Worm (Caenorhabditis elegans): ENCODE measurements around the gene F02A9.7.

F02A9.7 gene

ce11 chrIII:9115745-9116144, 40.3 kb upstream of the F02A9.7 start:
- TF ChIP-seq hmg-1.2 (GFP tag; IDR thresholded peaks at IDR 0.05) (no peak), egrh-3 (GFP tag; IDR thresholded peaks at IDR 0.05) (no peak), aptf-3 (GFP tag; IDR thresholded peaks at IDR 0.05) (no peak), C17E4.6 (GFP tag; IDR thresholded peaks at IDR 0.05) (no peak), madf-6 (GFP tag; IDR thresholded peaks at IDR 0.05) (no peak), Y53F4B.3 (GFP tag; IDR thresholded peaks at IDR 0.05) (no peak), lag-1 (GFP tag; IDR thresholded peaks at IDR 0.05) (no peak), dox-1 (GFP tag; IDR thresholded peaks at IDR 0.05) (no peak), B0019.2 (GFP tag; conservative IDR thresholded peaks at IDR 0.05) (no peak), mcd-1 (GFP tag; IDR thresholded peaks at IDR 0.05) (no peak), nhr-179 (tag; optimal IDR thresholded peaks at IDR 0.05) (no peak), cebp-2 (GFP tag; IDR thresholded peaks at IDR 0.05) (no peak), bed-1 (GFP tag; IDR thresholded peaks at IDR 0.05) (no peak), efl-1 (GFP tag; optimal IDR thresholded peaks at IDR 0.05) (no peak), snpc-1.1 (tag; optimal IDR thresholded peaks at IDR 0.05; ENCODE audit: insufficient read depth) (no peak)

- TF ChIP-seq ceh-91 (GFP tag; IDR thresholded peaks at IDR 0.05) (no peak), him-1 (tag; optimal IDR thresholded peaks at IDR 0.05) (no peak), nfyb-1 (GFP tag; IDR thresholded peaks at IDR 0.05) (no peak), Y67H2A.10 (GFP tag; conservative IDR thresholded peaks at IDR 0.05) (no peak), ztf-28 (GFP tag; IDR thresholded peaks at IDR 0.05) (no peak), nhr-120 (GFP tag; IDR thresholded peaks at IDR 0.05) (no peak), madf-6 (GFP tag; IDR thresholded peaks at IDR 0.05) (no peak), F23B12.7 (tag; optimal IDR thresholded peaks at IDR 0.05; ENCODE audit: insufficient read depth) (no peak), ets-4 (GFP tag; optimal IDR thresholded peaks at IDR 0.05) (no peak), ztf-6 (GFP tag; IDR thresholded peaks at IDR 0.05) (no peak), attf-5 (GFP tag; optimal IDR thresholded peaks at IDR 0.05) (no peak)
Observed at ce11 chrIII:9114649-9115048, 39.2 kb upstream of the F02A9.7 start, which contains the start of gene ZK512.1. Gene ZK512.1 (plus strand): TSS chrIII:9114949.

ce11 chrIII:9114076-9114475, 38.6 kb upstream of the F02A9.7 start:
- TF ChIP-seq dox-1 (GFP tag; IDR thresholded peaks at IDR 0.05): no peak
- TF ChIP-seq ceh-27 (GFP tag; optimal IDR thresholded peaks at IDR 0.05): no peak
- no peak for TF ChIP-seq nfya-1 (tag; optimal IDR thresholded peaks at IDR 0.05; ENCODE audit: borderline replicate concordance, insufficient read depth)
- TF ChIP-seq ztf-6 (GFP tag; IDR thresholded peaks at IDR 0.05): no peak
- TF ChIP-seq F39B2.1 (GFP tag; IDR thresholded peaks at IDR 0.05): no peak
- TF ChIP-seq cebp-1 (GFP tag; IDR thresholded peaks at IDR 0.05): no peak
- no peak for TF ChIP-seq cebp-1 (tag; optimal IDR thresholded peaks at IDR 0.05)
- no peak for TF ChIP-seq lin-40 (tag; optimal IDR thresholded peaks at IDR 0.05)
- TF ChIP-seq nhr-27 (tag; optimal IDR thresholded peaks at IDR 0.05): no peak
- TF ChIP-seq F33H1.4 (GFP tag; IDR thresholded peaks at IDR 0.05): no peak
- no peak for TF ChIP-seq F37B4.10 (GFP tag; IDR thresholded peaks at IDR 0.05)
- no peak for TF ChIP-seq ceh-58 (GFP tag; IDR thresholded peaks at IDR 0.05)
- no peak for TF ChIP-seq nhr-90 (tag; optimal IDR thresholded peaks at IDR 0.05)
- TF ChIP-seq ztf-3 (GFP tag; optimal IDR thresholded peaks at IDR 0.05): no peak
- TF ChIP-seq mes-4 (tag; optimal IDR thresholded peaks at IDR 0.05): no peak
- TF ChIP-seq hlh-26 (GFP tag; conservative IDR thresholded peaks at IDR 0.05): no peak

Measured in whole organism, young adult.